Fruit fly (Drosophila melanogaster): ENCODE results near the gene CG5112.

Gene CG5112

DNA sequence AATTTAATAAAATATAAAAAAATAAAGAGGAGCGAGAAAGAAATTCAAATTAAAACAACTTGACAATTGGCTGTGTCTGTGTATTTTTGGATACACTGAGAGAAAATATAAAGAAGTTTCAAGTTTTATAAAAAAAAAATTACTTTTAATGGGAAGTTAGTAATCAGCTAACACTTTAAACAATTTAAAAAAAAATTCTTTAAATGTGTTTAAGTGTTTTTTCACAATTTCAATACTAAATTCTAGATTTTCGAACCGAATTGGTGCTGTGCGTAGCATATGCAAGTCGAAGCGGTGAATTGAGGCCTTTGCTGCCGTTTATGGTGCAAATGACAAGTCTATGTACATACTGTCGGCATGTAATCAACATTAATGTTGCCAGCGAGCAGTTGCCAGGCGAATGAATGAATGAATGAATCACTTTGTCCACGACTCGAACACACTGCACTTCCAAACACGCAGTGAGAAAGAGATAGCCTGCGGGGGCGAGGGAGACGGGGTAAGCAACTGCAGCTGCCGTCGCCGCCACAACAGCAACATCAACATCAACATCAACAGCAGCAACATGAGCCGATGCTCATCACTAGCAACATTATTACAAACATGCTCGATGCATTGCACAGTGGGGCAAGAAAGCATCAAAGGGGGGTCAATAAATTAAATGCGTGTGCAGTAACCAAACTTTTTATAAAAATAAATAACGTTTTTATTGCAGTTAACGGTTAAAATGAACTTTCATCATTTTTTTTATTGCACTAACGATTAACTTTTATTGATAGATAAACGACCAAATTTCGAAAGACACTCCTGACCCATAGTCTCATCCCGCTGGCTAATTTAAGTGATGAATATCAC is 45.5 kb upstream of the CG5112 start (continued):
- TF ChIP-seq Sox102F (GFP tag; optimal IDR thresholded peaks at IDR 0.05) (peak; percentile 83), jigr1 (GFP tag; IDR thresholded peaks at IDR 0.05) (0 out of 3 replicates have a peak, but pooled peaks have one; percentile 34), gem (tag; optimal IDR thresholded peaks at IDR 0.05) (peak; percentile 89), Gug (GFP tag; IDR thresholded peaks at IDR 0.05) (peak; percentile 31; the same call in 1 of the 4 replicates), fu2 (GFP tag; optimal IDR thresholded peaks at IDR 0.05) (no peak), CG10431 (GFP tag; optimal IDR thresholded peaks at IDR 0.05) (peak; percentile 29), grn (GFP tag; optimal IDR thresholded peaks at IDR 0.05) (no peak), CG12236 (GFP tag; optimal IDR thresholded peaks at IDR 0.05) (peak; percentile 29), mam (GFP tag; optimal IDR thresholded peaks at IDR 0.05) (peak; percentile 51), ind (GFP tag; optimal IDR thresholded peaks at IDR 0.05) (peak; percentile 53), CG14710 (tag; optimal IDR thresholded peaks at IDR 0.05) (peak; percentile 72), CG18764 (GFP tag; optimal IDR thresholded peaks at IDR 0.05) (peak; percentile 61), pros (GFP tag; optimal IDR thresholded peaks at IDR 0.05) (no peak), CG9876 (GFP tag; optimal IDR thresholded peaks at IDR 0.05) (no peak), Bgb (GFP tag; IDR thresholded peaks at IDR 0.05; ENCODE audit: partially characterized antibody) (no peak), lilli (GFP tag; optimal IDR thresholded peaks at IDR 0.05) (peak; percentile 39), CTCF (GFP tag; optimal IDR thresholded peaks at IDR 0.05) (no peak), CG13775 (GFP tag; optimal IDR thresholded peaks at IDR 0.05) (peak; percentile 51), CG10565 (GFP tag; optimal IDR thresholded peaks at IDR 0.05) (peak; percentile 39), CG18599 (GFP tag; optimal IDR thresholded peaks at IDR 0.05) (peak; percentile 28), Ssrp (tag; optimal IDR thresholded peaks at IDR 0.05) (peak; percentile 83), CG1792 (GFP tag; optimal IDR thresholded peaks at IDR 0.05) (peak; percentile 33), CG13424 (tag; optimal IDR thresholded peaks at IDR 0.05) (peak; percentile 59), chinmo (GFP tag; IDR thresholded peaks at IDR 0.05; ENCODE audit: partially characterized antibody) (no peak), CG13287 (GFP tag; IDR thresholded peaks at IDR 0.05; ENCODE audit: partially characterized antibody) (no peak), HLH3B (GFP tag; IDR thresholded peaks at IDR 0.05) (peak; percentile 79), CG8944 (GFP tag; optimal IDR thresholded peaks at IDR 0.05) (peak; percentile 47), CG14014 (GFP tag; IDR thresholded peaks at IDR 0.05) (0 out of 2 replicates have a peak, but pooled peaks have one; percentile 23), CG9817 (tag; optimal IDR thresholded peaks at IDR 0.05) (no peak), lov (optimal IDR thresholded peaks at IDR 0.05) (no peak), lov (GFP tag; IDR thresholded peaks at IDR 0.05) (no peak; the same call in 2 of the 3 replicates), Neu2 (GFP tag; optimal IDR thresholded peaks at IDR 0.05; ENCODE audit: borderline replicate concordance) (no peak), Atf-2 (GFP tag; optimal IDR thresholded peaks at IDR 0.05) (peak; percentile 45), CG15269 (tag; optimal IDR thresholded peaks at IDR 0.05) (peak; percentile 27), Gsc (GFP tag; IDR thresholded peaks at IDR 0.05) (no peak), Lhr (GFP tag; optimal IDR thresholded peaks at IDR 0.05) (peak; percentile 42), sim (GFP tag; IDR thresholded peaks at IDR 0.05) (peak; percentile 63; the same call in 1 of the 2 replicates), Oli (tag; optimal IDR thresholded peaks at IDR 0.05) (peak; percentile 80), CG6254 (GFP tag; optimal IDR thresholded peaks at IDR 0.05) (peak; percentile 54), ap (GFP tag; IDR thresholded peaks at IDR 0.05) (peak; percentile 50; the same call in 1 of the 2 replicates), Myb (GFP tag; optimal IDR thresholded peaks at IDR 0.05) (no peak), Blimp-1 (GFP tag; optimal IDR thresholded peaks at IDR 0.05) (peak; percentile 75), inv (GFP tag; IDR thresholded peaks at IDR 0.05; ENCODE audit: partially characterized antibody) (no peak), odd (GFP tag; optimal IDR thresholded peaks at IDR 0.05) (peak; percentile 36), row (GFP tag; IDR thresholded peaks at IDR 0.05) (peak; percentile 76), Pdp1 (GFP tag; optimal IDR thresholded peaks at IDR 0.05) (peak; percentile 64 to 68), disco-r (GFP tag; optimal IDR thresholded peaks at IDR 0.05) (peak; percentile 16), CG34224 (GFP tag; IDR thresholded peaks at IDR 0.05; ENCODE audit: partially characterized antibody) (no peak)
